Worm (Caenorhabditis elegans) whole organism, L3 larva: ENCODE data around the gene pdcd-2.

ENCODE experiments used
- ama-1 ChIP-seq: fragments of 150-350 bp; optimal IDR thresholded peaks from 2 replicates; lab custom pipeline; 2018
- egl-27 ChIP-seq: sonication (generic microtip); optimal IDR thresholded peaks from 4 replicates; lab custom pipeline; 2017; ENCODE audit warnings: missing biosample characterization, missing genetic modification reagents, missing genetic modification characterization
- elt-3 ChIP-seq, 3 experiments: fragments of 150-350 bp in 1 of 3; sonication (generic microtip) in 2 of 3; optimal IDR thresholded peaks; 2 replicates in 2 of 3; 4 replicates in 1 of 3; lab custom pipeline; 2014 to 2017; ENCODE audit warnings: missing biosample characterization in 3 of 3, missing genetic modification characterization in 3 of 3
- lin-15B ChIP-seq: fragments of 150-350 bp; optimal IDR thresholded peaks from 2 replicates; lab custom pipeline; 2014; ENCODE audit warnings: missing biosample characterization, missing genetic modification characterization
- mdl-1 ChIP-seq: fragments of 150-350 bp; optimal IDR thresholded peaks from 2 replicates; lab custom pipeline; 2014; ENCODE audit warnings: missing biosample characterization, missing genetic modification characterization
- nfya-1 ChIP-seq: sonication (generic microtip); optimal IDR thresholded peaks from 2 replicates; lab custom pipeline; 2017; ENCODE audit warnings: missing genetic modification characterization, mild to moderate bottlenecking, missing compliant biosample characterization, antibody characterized with exemption, moderate library complexity; ENCODE audit not compliant: insufficient read depth
- nhr-237 ChIP-seq: fragments of 150-350 bp; optimal IDR thresholded peaks from 2 replicates; lab custom pipeline; 2014; ENCODE audit warnings: missing biosample characterization, missing genetic modification characterization
- skn-1 ChIP-seq: fragments of 150-350 bp; optimal IDR thresholded peaks from 2 replicates; lab custom pipeline; 2014; ENCODE audit warnings: missing biosample characterization, missing genetic modification characterization
- unc-62 ChIP-seq: fragments of 150-350 bp; sonication (generic microtip); optimal IDR thresholded peaks from 4 replicates; lab custom pipeline; 2014; ENCODE audit warnings: missing biosample characterization, missing genetic modification reagents, missing genetic modification characterization
- zag-1 ChIP-seq: fragments of 150-350 bp; optimal IDR thresholded peaks from 2 replicates; lab custom pipeline; 2014; ENCODE audit warnings: missing biosample characterization, missing genetic modification characterization

ce11 chrIII:4401142-4401541, 16.7 kb downstream of the pdcd-2 start, which contains the start of gene R07E5.15:
- no peak for TF ChIP-seq mdl-1
- TF ChIP-seq nfya-1 = no peak
- TF ChIP-seq elt-3 (tag; optimal IDR thresholded peaks at IDR 0.05; lab: Kevin White, UChicago) = no peak
- TF ChIP-seq nhr-237 (tag; lab: Kevin White, UChicago) = no peak
- no peak for TF ChIP-seq lin-15B
- no peak for TF ChIP-seq zag-1 (tag; lab: Kevin White, UChicago)
- no peak for TF ChIP-seq unc-62 (GFP tag; lab: Kevin White, UChicago)
- TF ChIP-seq skn-1 (tag; lab: Kevin White, UChicago) = no peak
- TF ChIP-seq ama-1 (lab: Kevin White, UChicago) = no peak
- no peak for TF ChIP-seq egl-27
